Worm (Caenorhabditis elegans) whole organism, early embryonic: Measurements from ENCODE around the gene eif-1.

Experiments used
- ama-1 ChIP-seq: fragments of 150-350 bp; optimal IDR thresholded peaks from 2 replicates; lab custom pipeline; 2014
- ceh-36 ChIP-seq: sonication (generic microtip); optimal IDR thresholded peaks from 2 replicates; lab custom pipeline; 2016; ENCODE audit warnings: missing genetic modification characterization, inconsistent platforms, missing compliant biosample characterization
- ets-7 ChIP-seq: sonication (generic microtip); optimal IDR thresholded peaks from 2 replicates; lab custom pipeline; 2016; ENCODE audit warnings: missing genotype, missing genetic modification characterization, missing compliant biosample characterization
- flt-1 ChIP-seq: fragments of 200-800 bp; sonication (Bioruptor generic); IDR thresholded peaks from 2 replicates; pipeline ENCODE4 v1.3.6; 2022; ENCODE audit warnings: missing genetic modification characterization, missing compliant biosample characterization
- hmg-4 ChIP-seq: fragments of 200-800 bp; sonication (Bioruptor generic); optimal IDR thresholded peaks from 2 replicates; lab custom pipeline; 2018; ENCODE audit warnings: mild to moderate bottlenecking, missing genetic modification characterization, missing compliant biosample characterization
- pes-1 ChIP-seq: fragments of 200-800 bp; sonication (Bioruptor generic); IDR thresholded peaks from 2 replicates; pipeline ENCODE4 v1.3.6; 2022; ENCODE audit warnings: missing genetic modification reagents, missing genetic modification characterization, missing compliant biosample characterization
- scrt-1 ChIP-seq: fragments of 200-800 bp; sonication (Bioruptor generic); IDR thresholded peaks from 2 replicates; pipeline ENCODE4 v1.3.6; 2022; ENCODE audit warnings: missing genetic modification characterization, missing compliant biosample characterization
- sea-1 ChIP-seq: fragments of 200-800 bp; sonication (Bioruptor generic); conservative IDR thresholded peaks from 2 replicates; pipeline ENCODE4 v1.3.6; 2022; ENCODE audit warnings: missing genetic modification characterization, missing compliant biosample characterization
- tbx-37 ChIP-seq: fragments of 200-800 bp; sonication (Bioruptor generic); conservative IDR thresholded peaks from 2 replicates; pipeline ENCODE4 v1.3.6; 2022; ENCODE audit warnings: missing genetic modification reagents, missing genetic modification characterization, missing compliant biosample characterization
- tra-4 ChIP-seq: sonication (generic microtip); optimal IDR thresholded peaks from 2 replicates; lab custom pipeline; 2017; ENCODE audit warnings: missing genetic modification characterization, missing compliant biosample characterization

DNA sequence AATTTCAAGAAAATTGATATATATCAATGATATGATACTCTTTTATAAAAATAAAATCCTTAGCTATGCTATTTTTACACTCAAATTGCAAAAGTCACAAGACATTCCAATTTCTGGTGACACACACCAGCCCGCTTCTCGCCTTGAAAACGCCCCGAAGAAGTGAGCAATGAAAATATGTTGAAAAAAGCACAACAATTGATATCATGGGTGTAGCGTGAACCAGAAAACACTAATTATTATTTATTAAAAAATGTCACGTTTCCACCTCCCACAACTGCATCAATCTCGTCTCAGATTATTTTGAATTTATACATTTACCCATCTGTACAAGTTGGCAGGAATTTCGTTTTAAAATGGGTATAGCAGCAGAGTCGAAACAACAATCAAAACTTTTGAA, 11.4 kb upstream of the eif-1 start, which contains the start of gene F59A6.4:
- TF ChIP-seq pes-1 (GFP tag; lab: Robert Waterston, UW) (no peak), tra-4 (no peak), scrt-1 (GFP tag; lab: Robert Waterston, UW) (no peak), ama-1 (lab: Kevin White, UChicago) (no peak), ceh-36 (tag; lab: Kevin White, UChicago) (no peak), hmg-4 (no peak), tbx-37 (GFP tag; lab: Robert Waterston, UW) (no peak), sea-1 (GFP tag; lab: Robert Waterston, UW) (no peak), ets-7 (tag; lab: Kevin White, UChicago) (no peak), flt-1 (GFP tag; lab: Robert Waterston, UW) (no peak)
